Fruit fly (Drosophila melanogaster): Measurements from ENCODE around the gene ninaA.

DNA sequence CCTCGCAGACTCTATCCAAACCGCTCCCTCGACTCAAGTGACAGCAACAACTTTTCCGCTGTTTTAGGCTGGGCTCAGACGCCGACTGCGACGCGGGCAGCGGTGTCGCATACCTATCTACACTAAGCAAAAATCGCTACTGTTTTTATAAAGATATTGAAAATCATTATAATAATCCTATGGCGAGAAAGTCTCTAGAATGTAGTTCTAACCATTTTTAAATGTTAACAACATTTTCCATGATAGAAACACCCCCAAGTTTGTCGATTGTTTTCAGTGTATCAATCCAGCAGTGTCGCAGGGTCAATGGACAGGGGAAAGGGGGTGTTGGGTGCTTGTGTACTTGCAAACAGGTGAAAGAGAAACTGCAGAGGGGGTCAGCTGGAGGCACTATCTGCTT lies 11.3 kb upstream of the ninaA start:
- no peak for TF ChIP-seq cad (GFP tag; optimal IDR thresholded peaks at IDR 0.05)
- TF ChIP-seq zen (tag; optimal IDR thresholded peaks at IDR 0.05), result peak; percentile 97
- TF ChIP-seq tap (tag; optimal IDR thresholded peaks at IDR 0.05), result peak; percentile 97
- peak; percentile 94 for TF ChIP-seq org-1 (GFP tag; optimal IDR thresholded peaks at IDR 0.05)
- TF ChIP-seq NK7.1 (GFP tag; optimal IDR thresholded peaks at IDR 0.05), result peak; percentile 93
- peak; percentile 92 for TF ChIP-seq Nf-YA (GFP tag; IDR thresholded peaks at IDR 0.05)
- TF ChIP-seq inv (GFP tag; IDR thresholded peaks at IDR 0.05; ENCODE audit: partially characterized antibody), result no peak
- peak; percentile 91 for TF ChIP-seq CG11723 (GFP tag; optimal IDR thresholded peaks at IDR 0.05)
- TF ChIP-seq CG42726 (GFP tag; IDR thresholded peaks at IDR 0.05; ENCODE audit: partially characterized antibody), result no peak
- TF ChIP-seq trh (GFP tag; optimal IDR thresholded peaks at IDR 0.05), result peak; percentile 94
- TF ChIP-seq Hr39 (optimal IDR thresholded peaks at IDR 0.05), result no peak

All from whole organism, embryonic.